Fruit fly (Drosophila melanogaster): Measurements from ENCODE around the gene kipf.

dm6 chr3R:7884433-7884832 lies 29.2 kb upstream of the kipf start:
- no peak for TF ChIP-seq BtbVII (GFP tag; optimal IDR thresholded peaks at IDR 0.05)
- TF ChIP-seq CG6272 (GFP tag; IDR thresholded peaks at IDR 0.05) = no peak
- TF ChIP-seq psq (GFP tag; optimal IDR thresholded peaks at IDR 0.05) = no peak
- TF ChIP-seq Dek (tag; optimal IDR thresholded peaks at IDR 0.05) = no peak
- TF ChIP-seq CG4424 (GFP tag; optimal IDR thresholded peaks at IDR 0.05) = no peak
- no peak for TF ChIP-seq eve (GFP tag; optimal IDR thresholded peaks at IDR 0.05)
- no peak for TF ChIP-seq CG8478 (optimal IDR thresholded peaks at IDR 0.05)
- TF ChIP-seq CG17912 (GFP tag; optimal IDR thresholded peaks at IDR 0.05) = no peak
- no peak for TF ChIP-seq CG11085 (GFP tag; IDR thresholded peaks at IDR 0.05)
